Worm (Caenorhabditis elegans) whole organism, L1 larva: Measurements from ENCODE around the gene str-230.

Experiments used
- C16A3.4 ChIP-seq: fragments of 150-350 bp; optimal IDR thresholded peaks from 2 replicates; lab custom pipeline; 2014; ENCODE audit warnings: missing biosample characterization, missing genetic modification characterization
- C34B4.2 ChIP-seq: sonication (generic microtip); optimal IDR thresholded peaks from 2 replicates; lab custom pipeline; 2017; ENCODE audit warnings: mild to moderate bottlenecking, missing genetic modification characterization, missing compliant biosample characterization
- aly-2 ChIP-seq: fragments of 150-350 bp; optimal IDR thresholded peaks from 2 replicates; lab custom pipeline; 2014; ENCODE audit warnings: missing biosample characterization, missing genetic modification characterization
- ama-1 ChIP-seq: fragments of 150-350 bp; optimal IDR thresholded peaks from 2 replicates; lab custom pipeline; 2014
- blmp-1 ChIP-seq: fragments of 150-350 bp; optimal IDR thresholded peaks from 2 replicates; lab custom pipeline; 2014; ENCODE audit warnings: missing biosample characterization, missing genetic modification characterization
- ceh-8 ChIP-seq: fragments of 200-800 bp; sonication (Bioruptor generic); optimal IDR thresholded peaks from 2 replicates; lab custom pipeline; 2018; ENCODE audit warnings: mild to moderate bottlenecking, missing genetic modification characterization, moderate library complexity, missing compliant biosample characterization
- ceh-90 ChIP-seq: sonication (generic microtip); optimal IDR thresholded peaks from 2 replicates; lab custom pipeline; 2016; ENCODE audit warnings: missing genetic modification characterization, missing compliant biosample characterization
- efl-1 ChIP-seq, 4 experiments: fragments of 150-350 bp; optimal IDR thresholded peaks in 3 of 4; peaks in 1 of 4; 1 replicate in 1 of 4; 2 replicates in 3 of 4; lab custom pipeline; 2014; ENCODE audit warnings: missing biosample characterization in 2 of 4, missing genetic modification characterization in 2 of 4, missing genetic modification reagents in 2 of 4
- efl-3 ChIP-seq: fragments of 200-800 bp; sonication (Bioruptor generic); optimal IDR thresholded peaks from 2 replicates; lab custom pipeline; 2018; ENCODE audit warnings: mild to moderate bottlenecking, missing genetic modification characterization, missing compliant biosample characterization
- elt-2 ChIP-seq: sonication (generic microtip); optimal IDR thresholded peaks from 2 replicates; lab custom pipeline; 2016; ENCODE audit warnings: missing genetic modification characterization, mild to moderate bottlenecking, inconsistent platforms, missing compliant biosample characterization, missing genetic modification reagents
- fkh-8 ChIP-seq: sonication (generic microtip); optimal IDR thresholded peaks from 2 replicates; lab custom pipeline; 2016; ENCODE audit warnings: mild to moderate bottlenecking, missing genetic modification characterization, missing compliant biosample characterization
- grh-1 ChIP-seq: fragments of 200-800 bp; sonication (Bioruptor generic); IDR thresholded peaks from 2 replicates; pipeline ENCODE4 v1.3.6; 2022; ENCODE audit warnings: missing genetic modification reagents, missing genetic modification characterization, missing compliant biosample characterization
- hpl-2 ChIP-seq: fragments of 150-350 bp; optimal IDR thresholded peaks from 2 replicates; lab custom pipeline; 2014; ENCODE audit warnings: missing biosample characterization, missing genetic modification reagents, missing genetic modification characterization
- irx-1 ChIP-seq: sonication (generic microtip); optimal IDR thresholded peaks from 2 replicates; lab custom pipeline; 2016; ENCODE audit warnings: missing genetic modification characterization, missing compliant biosample characterization
- jun-1 ChIP-seq: fragments of 150-350 bp; optimal IDR thresholded peaks from 2 replicates; lab custom pipeline; 2014; ENCODE audit warnings: missing biosample characterization, missing genetic modification reagents, missing genetic modification characterization
- lin-13 ChIP-seq: fragments of 150-350 bp; optimal IDR thresholded peaks from 2 replicates; lab custom pipeline; 2014; ENCODE audit warnings: missing biosample characterization, missing genetic modification reagents, missing genetic modification characterization
- lin-14 ChIP-seq: fragments of 200-800 bp; sonication (Bioruptor generic); optimal IDR thresholded peaks from 2 replicates; lab custom pipeline; 2018; ENCODE audit warnings: mild to moderate bottlenecking, missing genetic modification characterization, moderate library complexity, missing compliant biosample characterization
- lir-3 ChIP-seq: sonication (generic microtip); optimal IDR thresholded peaks from 2 replicates; lab custom pipeline; 2016; ENCODE audit warnings: mild to moderate bottlenecking, missing genetic modification characterization, moderate library complexity, missing compliant biosample characterization; ENCODE audit not compliant: poor library complexity
- nhr-11 ChIP-seq: fragments of 150-350 bp; optimal IDR thresholded peaks from 2 replicates; lab custom pipeline; 2014; ENCODE audit warnings: missing biosample characterization, missing genetic modification characterization
- nhr-76 ChIP-seq: sonication (generic microtip); optimal IDR thresholded peaks from 2 replicates; lab custom pipeline; 2017; ENCODE audit warnings: missing biosample characterization, missing genetic modification characterization
- nhr-85 ChIP-seq: sonication (generic microtip); peaks from one replicate; lab custom pipeline; 2016; ENCODE audit warnings: missing genetic modification characterization, inconsistent platforms, missing compliant biosample characterization
- nhr-90 ChIP-seq: sonication (generic microtip); optimal IDR thresholded peaks from 2 replicates; lab custom pipeline; 2016; ENCODE audit warnings: mild to moderate bottlenecking, missing genetic modification characterization, missing compliant biosample characterization; ENCODE audit not compliant: poor library complexity
- pag-3 ChIP-seq: sonication (generic microtip); optimal IDR thresholded peaks from 2 replicates; lab custom pipeline; 2017; ENCODE audit warnings: missing genetic modification characterization, mild to moderate bottlenecking, missing compliant biosample characterization, antibody characterized with exemption, borderline replicate concordance; ENCODE audit not compliant: insufficient read depth
- rnt-1 ChIP-seq: sonication (generic microtip); optimal IDR thresholded peaks from 2 replicates; lab custom pipeline; 2016; ENCODE audit warnings: mild to moderate bottlenecking, missing genetic modification characterization, moderate library complexity, missing compliant biosample characterization
- snpc-4 ChIP-seq: fragments of 150-350 bp; optimal IDR thresholded peaks from 2 replicates; lab custom pipeline; 2014; ENCODE audit warnings: missing biosample characterization, missing genetic modification characterization
- sox-4 ChIP-seq: sonication (generic microtip); optimal IDR thresholded peaks from 2 replicates; lab custom pipeline; 2016; ENCODE audit warnings: missing genetic modification characterization, missing compliant biosample characterization
- unc-62 ChIP-seq: fragments of 150-350 bp; optimal IDR thresholded peaks from 2 replicates; lab custom pipeline; 2014; ENCODE audit warnings: missing biosample characterization, missing genetic modification reagents, missing genetic modification characterization
- unc-86 ChIP-seq: sonication (generic microtip); optimal IDR thresholded peaks from 2 replicates; lab custom pipeline; 2016; ENCODE audit warnings: missing genetic modification characterization, missing compliant biosample characterization
- unc-98 ChIP-seq: fragments of 200-800 bp; sonication (Bioruptor generic); IDR thresholded peaks from 2 replicates; pipeline ENCODE4 v1.3.6; 2022; ENCODE audit warnings: missing genetic modification characterization, missing compliant biosample characterization
- vab-15 ChIP-seq: sonication (generic microtip); optimal IDR thresholded peaks from 2 replicates; lab custom pipeline; 2017; ENCODE audit warnings: missing genotype, mild to moderate bottlenecking, missing genetic modification characterization, missing compliant biosample characterization
- zag-1 ChIP-seq: fragments of 150-350 bp; optimal IDR thresholded peaks from 2 replicates; lab custom pipeline; 2014; ENCODE audit warnings: missing biosample characterization, missing genetic modification characterization
- zip-4 ChIP-seq: fragments of 200-800 bp; sonication (Bioruptor generic); optimal IDR thresholded peaks from 2 replicates; lab custom pipeline; 2018; ENCODE audit warnings: mild to moderate bottlenecking, missing genetic modification characterization, moderate library complexity, missing compliant biosample characterization

str-230 gene

DNA sequence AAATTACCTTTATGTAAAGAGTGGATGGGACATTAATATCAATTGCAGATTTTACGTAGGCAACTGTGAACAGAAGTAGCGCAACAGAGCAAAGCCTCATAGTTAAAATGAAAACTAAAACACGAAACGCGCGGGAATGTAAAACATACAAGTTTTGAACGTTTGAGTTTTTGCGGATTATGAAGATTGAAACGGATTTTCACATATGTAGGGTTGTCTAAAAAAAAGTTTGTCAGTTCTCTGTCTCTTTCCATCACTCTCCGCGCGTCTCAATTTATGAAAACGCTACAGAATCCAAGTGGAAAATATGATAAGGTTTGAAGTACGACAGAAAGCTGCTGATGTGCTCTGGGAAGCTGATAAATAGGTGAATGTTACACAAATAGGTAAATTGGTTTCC, 36.1 kb upstream of the str-230 start, which contains the start of gene K02E11.3:
K02E11.3 (minus strand) TSS at position 101 of the 400 bp plus-strand sequence.
- TF ChIP-seq efl-1 (optimal IDR thresholded peaks at IDR 0.05; lab: Kevin White, UChicago) = no peak
- TF ChIP-seq efl-1 (GFP tag; optimal IDR thresholded peaks at IDR 0.05 in 1 of 2; lab: Kevin White, UChicago) = peak in 1 of 2 experiments; percentile 31
- no peak for TF ChIP-seq fkh-8 (tag; lab: Kevin White, UChicago)
- TF ChIP-seq hpl-2 = no peak
- TF ChIP-seq unc-62 (GFP tag; lab: Kevin White, UChicago) = no peak
- TF ChIP-seq, all 84 proteins: peak for 1

DNA sequence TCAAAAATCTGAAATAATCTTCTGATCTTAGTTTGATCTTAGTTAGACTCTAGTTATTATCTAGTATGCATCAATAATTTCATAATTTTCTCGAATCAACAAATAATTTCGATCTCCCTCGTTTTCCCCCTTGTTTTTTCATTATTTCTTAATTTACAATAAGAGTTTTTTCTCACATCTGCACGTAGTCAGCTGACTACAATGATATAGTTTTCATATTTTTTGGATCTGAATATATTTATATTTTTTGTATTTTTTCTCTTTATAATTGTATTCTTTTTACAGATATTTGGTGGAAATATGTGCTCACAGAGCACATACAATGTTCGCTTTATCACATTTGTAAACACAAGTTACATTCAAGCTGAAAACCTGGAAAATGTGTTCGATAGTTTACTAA, 33.3 kb upstream of the str-230 start, which contains the start of gene sre-7:
sre-7 (plus strand) TSS at position 301 of the 400 bp plus-strand sequence.
- no peak for TF ChIP-seq C16A3.4 (tag; lab: Kevin White, UChicago)
- TF ChIP-seq unc-86 (tag; lab: Kevin White, UChicago) = no peak
- no peak for TF ChIP-seq rnt-1 (tag; lab: Kevin White, UChicago)
- TF ChIP-seq lir-3 (tag; lab: Kevin White, UChicago) = no peak
- TF ChIP-seq unc-98 (GFP tag; lab: Robert Waterston, UW) = no peak
- no peak for TF ChIP-seq ama-1 (lab: Kevin White, UChicago)
- TF ChIP-seq C34B4.2 = no peak
- no peak for TF ChIP-seq unc-62 (GFP tag; lab: Kevin White, UChicago)
- TF ChIP-seq zip-4 (GFP tag; lab: Kevin White, UChicago) = no peak
- no peak for TF ChIP-seq fkh-8 (tag; lab: Kevin White, UChicago)
- no peak for TF ChIP-seq efl-3 (GFP tag; lab: Kevin White, UChicago)
- no peak for TF ChIP-seq lin-13
- TF ChIP-seq nhr-90 (tag; lab: Kevin White, UChicago) = no peak

- TF ChIP-seq ceh-8 (GFP tag; lab: Kevin White, UChicago) (peak; percentile 25), snpc-4 (tag; lab: Kevin White, UChicago) (no peak)
Observed at ce11 chrV:14240694-14241201, 30.1 kb upstream of the str-230 start, which contains the start of gene K02E11.10. K02E11.10 (minus strand) TSS chrV:14241151.

DNA sequence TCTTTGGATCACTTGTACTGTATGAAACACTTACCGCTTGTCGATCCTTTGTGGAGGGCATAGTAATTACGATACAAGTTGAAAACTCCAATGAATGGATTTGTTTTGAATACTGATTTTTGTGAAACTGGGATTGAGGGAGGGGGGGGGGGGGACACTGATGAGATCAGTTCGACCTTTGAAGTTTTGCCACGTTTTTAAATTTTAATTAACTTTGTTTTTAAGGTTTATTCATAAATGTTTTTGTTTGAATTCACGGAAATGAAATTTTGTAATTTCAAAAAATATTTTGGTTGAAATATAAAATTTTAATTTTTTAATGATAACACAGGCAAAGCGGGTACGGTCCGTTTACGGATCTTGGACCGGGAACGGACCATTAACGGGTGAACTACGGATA, 25.3 kb upstream of the str-230 start, which contains the start of gene ent-3:
ent-3 (minus strand) TSS at position 101 of the 400 bp plus-strand sequence.
- TF ChIP-seq sox-4 (tag; lab: Kevin White, UChicago) (no peak), nhr-85 (tag; lab: Kevin White, UChicago) (no peak), vab-15 (tag; lab: Kevin White, UChicago) (no peak), zag-1 (tag; lab: Kevin White, UChicago) (no peak), unc-86 (tag; lab: Kevin White, UChicago) (no peak), grh-1 (no peak), C16A3.4 (tag; lab: Kevin White, UChicago) (no peak), hpl-2 (no peak), ceh-90 (tag; lab: Kevin White, UChicago) (no peak), irx-1 (tag; lab: Kevin White, UChicago) (no peak), jun-1 (tag; lab: Kevin White, UChicago) (no peak), pag-3 (tag; lab: Kevin White, UChicago) (no peak), nhr-90 (tag; lab: Kevin White, UChicago) (no peak), snpc-4 (tag; lab: Kevin White, UChicago) (no peak), unc-98 (GFP tag; lab: Robert Waterston, UW) (no peak), ceh-8 (GFP tag; lab: Kevin White, UChicago) (no peak), nhr-11 (tag; lab: Kevin White, UChicago) (no peak), aly-2 (no peak), unc-62 (GFP tag; lab: Kevin White, UChicago) (no peak), lin-14 (no peak)

DNA sequence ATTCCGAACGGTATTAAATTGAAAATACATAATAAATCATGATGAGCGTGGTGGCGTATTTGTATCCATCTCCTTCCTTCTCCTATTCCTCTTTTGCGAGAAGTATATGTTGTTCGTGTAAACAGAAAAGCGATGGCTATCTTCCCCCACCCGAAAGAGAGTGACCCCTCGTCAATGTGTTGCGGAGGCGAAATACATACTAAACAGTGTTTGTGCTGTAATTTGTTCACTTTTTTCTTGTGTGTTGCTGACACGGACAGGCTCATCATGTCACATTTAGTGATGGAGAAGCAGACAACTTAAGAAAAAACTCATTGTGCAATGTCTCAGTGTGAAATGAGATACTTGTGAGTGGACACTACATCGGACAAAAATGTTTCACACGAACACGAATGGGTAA, 21.0 kb upstream of the str-230 start:
- peak; percentile 33 for TF ChIP-seq blmp-1 (tag; lab: Kevin White, UChicago)
- TF ChIP-seq elt-2 = no peak
- TF ChIP-seq nhr-85 (tag; lab: Kevin White, UChicago) = peak; percentile 37
- TF ChIP-seq nhr-76 = no peak
- TF ChIP-seq unc-62 (GFP tag; lab: Kevin White, UChicago) = no peak
